Worm (Caenorhabditis elegans) whole organism, L3 larva: ENCODE data around the gene C46E10.3.

ENCODE experiments used
- R02D3.7 ChIP-seq: fragments of 150-350 bp; optimal IDR thresholded peaks from 2 replicates; lab custom pipeline; 2014; ENCODE audit warnings: missing biosample characterization, missing genetic modification characterization
- ZK546.5 ChIP-seq: sonication (generic microtip); optimal IDR thresholded peaks from 2 replicates; lab custom pipeline; 2017; ENCODE audit warnings: missing biosample characterization, missing genetic modification characterization
- aly-2 ChIP-seq: fragments of 150-350 bp; optimal IDR thresholded peaks from 2 replicates; lab custom pipeline; 2014; ENCODE audit warnings: missing biosample characterization, missing genetic modification characterization
- ama-1 ChIP-seq: fragments of 150-350 bp; optimal IDR thresholded peaks from 2 replicates; lab custom pipeline; 2018
- ceh-82 ChIP-seq: fragments of 150-350 bp; optimal IDR thresholded peaks from 2 replicates; lab custom pipeline; 2014; ENCODE audit warnings: missing biosample characterization, missing genetic modification characterization
- ceh-9 ChIP-seq: sonication (generic microtip); optimal IDR thresholded peaks from 2 replicates; lab custom pipeline; 2018; ENCODE audit warnings: missing biosample characterization, missing genetic modification characterization
- daf-12 ChIP-seq: fragments of 150-350 bp; optimal IDR thresholded peaks from 2 replicates; lab custom pipeline; 2014; ENCODE audit warnings: missing biosample characterization, missing genetic modification reagents, missing genetic modification characterization
- elt-1 ChIP-seq: fragments of 150-350 bp; optimal IDR thresholded peaks from 2 replicates; lab custom pipeline; 2014; ENCODE audit warnings: missing biosample characterization, missing genetic modification characterization
- elt-2 ChIP-seq: sonication (generic microtip); optimal IDR thresholded peaks from 2 replicates; lab custom pipeline; 2016; ENCODE audit warnings: missing genetic modification reagents, mild to moderate bottlenecking, missing genetic modification characterization, missing compliant biosample characterization
- elt-3 ChIP-seq, 3 experiments: fragments of 150-350 bp in 1 of 3; sonication (generic microtip) in 2 of 3; optimal IDR thresholded peaks; 2 replicates in 2 of 3; 4 replicates in 1 of 3; lab custom pipeline; 2014 to 2017; ENCODE audit warnings: missing biosample characterization in 3 of 3, missing genetic modification characterization in 3 of 3
- eor-1 ChIP-seq, 2 experiments: fragments of 150-350 bp; optimal IDR thresholded peaks; 2 replicates each; lab custom pipeline; 2014 to 2018; ENCODE audit warnings: missing biosample characterization in 2 of 2, missing genetic modification characterization in 2 of 2
- fkh-10 ChIP-seq: sonication (generic microtip); optimal IDR thresholded peaks from 2 replicates; lab custom pipeline; 2017; ENCODE audit warnings: missing biosample characterization, missing genetic modification reagents, missing genetic modification characterization
- fos-1 ChIP-seq: fragments of 150-350 bp; optimal IDR thresholded peaks from 2 replicates; lab custom pipeline; 2014; ENCODE audit warnings: missing biosample characterization, missing genetic modification characterization
- hmg-11 ChIP-seq: sonication (generic microtip); optimal IDR thresholded peaks from 2 replicates; lab custom pipeline; 2016; ENCODE audit warnings: missing genetic modification characterization, missing compliant biosample characterization
- jun-1 ChIP-seq: fragments of 150-350 bp; optimal IDR thresholded peaks from 2 replicates; lab custom pipeline; 2014; ENCODE audit warnings: missing biosample characterization, missing genetic modification reagents, missing genetic modification characterization
- lin-15B ChIP-seq: fragments of 150-350 bp; optimal IDR thresholded peaks from 2 replicates; lab custom pipeline; 2014; ENCODE audit warnings: missing biosample characterization, missing genetic modification characterization
- lsy-12 ChIP-seq: sonication (generic microtip); optimal IDR thresholded peaks from 2 replicates; lab custom pipeline; 2016; ENCODE audit warnings: mild to moderate bottlenecking, missing genetic modification characterization, missing compliant biosample characterization
- mdl-1 ChIP-seq: fragments of 150-350 bp; optimal IDR thresholded peaks from 2 replicates; lab custom pipeline; 2014; ENCODE audit warnings: missing biosample characterization, missing genetic modification characterization
- mml-1 ChIP-seq: fragments of 150-350 bp; sonication (generic microtip); optimal IDR thresholded peaks from 3 replicates; lab custom pipeline; 2014; ENCODE audit warnings: missing biosample characterization, missing genetic modification characterization
- nhr-11 ChIP-seq: fragments of 150-350 bp; optimal IDR thresholded peaks from 2 replicates; lab custom pipeline; 2014; ENCODE audit warnings: missing biosample characterization, missing genetic modification characterization
- nhr-23 ChIP-seq: fragments of 150-350 bp; optimal IDR thresholded peaks from 2 replicates; lab custom pipeline; 2014; ENCODE audit warnings: missing biosample characterization, missing genetic modification reagents, missing genetic modification characterization
- nhr-237 ChIP-seq: fragments of 150-350 bp; optimal IDR thresholded peaks from 2 replicates; lab custom pipeline; 2014; ENCODE audit warnings: missing biosample characterization, missing genetic modification characterization
- nhr-25 ChIP-seq: sonication (generic microtip); optimal IDR thresholded peaks from 2 replicates; lab custom pipeline; 2017; ENCODE audit warnings: missing biosample characterization, missing genetic modification characterization
- nhr-28 ChIP-seq: fragments of 150-350 bp; optimal IDR thresholded peaks from 2 replicates; lab custom pipeline; 2014; ENCODE audit warnings: missing biosample characterization, missing genetic modification characterization
- nhr-67 ChIP-seq: fragments of 150-350 bp; optimal IDR thresholded peaks from 2 replicates; lab custom pipeline; 2014; ENCODE audit warnings: missing biosample characterization, missing genetic modification characterization
- nhr-76 ChIP-seq: fragments of 150-350 bp; sonication (generic microtip); optimal IDR thresholded peaks from 5 replicates; lab custom pipeline; 2014; ENCODE audit warnings: missing biosample characterization, missing genetic modification characterization
- nhr-77 ChIP-seq: fragments of 150-350 bp; optimal IDR thresholded peaks from 2 replicates; lab custom pipeline; 2014; ENCODE audit warnings: missing biosample characterization, missing genetic modification characterization
- pha-4 ChIP-seq: fragments of 150-350 bp; optimal IDR thresholded peaks from 2 replicates; lab custom pipeline; 2014; ENCODE audit warnings: missing biosample characterization, missing genetic modification reagents, missing genetic modification characterization
- sea-2 ChIP-seq: fragments of 150-350 bp; sonication (generic microtip); optimal IDR thresholded peaks from 4 replicates; lab custom pipeline; 2014; ENCODE audit warnings: missing biosample characterization, missing genetic modification reagents, missing genetic modification characterization
- skn-1 ChIP-seq: fragments of 150-350 bp; optimal IDR thresholded peaks from 2 replicates; lab custom pipeline; 2014; ENCODE audit warnings: missing biosample characterization, missing genetic modification characterization
- snpc-4 ChIP-seq: fragments of 150-350 bp; optimal IDR thresholded peaks from 2 replicates; lab custom pipeline; 2014; ENCODE audit warnings: missing biosample characterization, missing genetic modification characterization
- tbx-2 ChIP-seq: sonication (generic microtip); optimal IDR thresholded peaks from 2 replicates; lab custom pipeline; 2016; ENCODE audit warnings: mild to moderate bottlenecking, missing genetic modification characterization, missing compliant biosample characterization
- unc-39 ChIP-seq: sonication (generic microtip); optimal IDR thresholded peaks from 4 replicates; lab custom pipeline; 2017; ENCODE audit warnings: missing biosample characterization, missing genetic modification characterization
- unc-62 ChIP-seq: fragments of 150-350 bp; sonication (generic microtip); optimal IDR thresholded peaks from 4 replicates; lab custom pipeline; 2014; ENCODE audit warnings: missing biosample characterization, missing genetic modification reagents, missing genetic modification characterization
- zag-1 ChIP-seq: fragments of 150-350 bp; optimal IDR thresholded peaks from 2 replicates; lab custom pipeline; 2014; ENCODE audit warnings: missing biosample characterization, missing genetic modification characterization
- ztf-11 ChIP-seq: fragments of 150-350 bp; optimal IDR thresholded peaks from 2 replicates; lab custom pipeline; 2014; ENCODE audit warnings: missing biosample characterization, missing genetic modification characterization
- ztf-4 ChIP-seq: fragments of 150-350 bp; optimal IDR thresholded peaks from 2 replicates; lab custom pipeline; 2014; ENCODE audit warnings: missing biosample characterization, missing genetic modification characterization

The C46E10.3 gene

ce11 chrII:3688333-3688732 lies 32.8 kb upstream of the C46E10.3 start, which contains the start of gene ifas-1:
ifas-1 (minus strand) TSS chrII:3688719.
- TF ChIP-seq mdl-1 (tag; lab: Kevin White, UChicago) (no peak), elt-2 (tag; lab: Kevin White, UChicago) (no peak), ceh-82 (tag; lab: Kevin White, UChicago) (no peak), unc-62 (GFP tag; lab: Kevin White, UChicago) (no peak), snpc-4 (tag; lab: Kevin White, UChicago) (no peak), nhr-76 (tag; lab: Kevin White, UChicago) (no peak), ama-1 (lab: Kevin White, UChicago) (no peak), daf-12 (tag; lab: Kevin White, UChicago) (no peak), skn-1 (tag; lab: Kevin White, UChicago) (no peak), ztf-11 (tag; lab: Kevin White, UChicago) (no peak), nhr-23 (tag; lab: Kevin White, UChicago) (no peak), nhr-11 (no peak), R02D3.7 (tag; lab: Kevin White, UChicago) (no peak), nhr-77 (tag; lab: Kevin White, UChicago) (no peak), elt-1 (tag; lab: Kevin White, UChicago) (no peak), fkh-10 (GFP tag; lab: Kevin White, UChicago) (no peak), nhr-237 (tag; lab: Kevin White, UChicago) (no peak), sea-2 (GFP tag; lab: Kevin White, UChicago) (no peak)

ce11 chrII:3690646-3691045 lies 30.5 kb upstream of the C46E10.3 start, which contains the start of gene srx-101:
srx-101 (minus strand) TSS chrII:3690746.
- TF ChIP-seq ceh-9 (tag; lab: Kevin White, UChicago) (no peak), aly-2 (tag; lab: Kevin White, UChicago) (no peak), unc-62 (GFP tag; lab: Kevin White, UChicago) (no peak), nhr-67 (tag; lab: Kevin White, UChicago) (no peak), fkh-10 (GFP tag; lab: Kevin White, UChicago) (no peak), tbx-2 (tag; lab: Kevin White, UChicago) (no peak), nhr-25 (tag; lab: Kevin White, UChicago) (no peak), ztf-4 (tag; lab: Kevin White, UChicago) (no peak), R02D3.7 (tag; lab: Kevin White, UChicago) (no peak), mdl-1 (tag; lab: Kevin White, UChicago) (no peak), ZK546.5 (tag; lab: Kevin White, UChicago) (no peak), jun-1 (tag; lab: Kevin White, UChicago) (no peak), fos-1 (tag; lab: Kevin White, UChicago) (no peak), elt-2 (tag; lab: Kevin White, UChicago) (no peak), snpc-4 (tag; lab: Kevin White, UChicago) (no peak), nhr-77 (tag; lab: Kevin White, UChicago) (no peak), unc-39 (tag; lab: Kevin White, UChicago) (no peak), nhr-28 (tag; lab: Kevin White, UChicago) (no peak), eor-1 (tag; optimal IDR thresholded peaks at IDR 0.05; lab: Kevin White, UChicago) (no peak)

ce11 chrII:3694664-3695063 lies 26.5 kb upstream of the C46E10.3 start, which contains the start of gene srx-102:
srx-102 (minus strand) TSS chrII:3694764.
- TF ChIP-seq fkh-10 (GFP tag; lab: Kevin White, UChicago) (no peak), daf-12 (tag; lab: Kevin White, UChicago) (no peak), nhr-76 (tag; lab: Kevin White, UChicago) (no peak), nhr-25 (tag; lab: Kevin White, UChicago) (no peak), lsy-12 (tag; lab: Kevin White, UChicago) (no peak), skn-1 (tag; lab: Kevin White, UChicago) (no peak), tbx-2 (tag; lab: Kevin White, UChicago) (no peak), zag-1 (tag; lab: Kevin White, UChicago) (no peak), nhr-77 (tag; lab: Kevin White, UChicago) (no peak), ztf-11 (tag; lab: Kevin White, UChicago) (no peak), pha-4 (tag; lab: Kevin White, UChicago) (no peak), elt-3 (tag; optimal IDR thresholded peaks at IDR 0.05; lab: Kevin White, UChicago) (no peak), mml-1 (tag; lab: Kevin White, UChicago) (no peak)

ce11 chrII:3699591-3699990 lies 21.5 kb upstream of the C46E10.3 start, which contains the start of gene srx-104:
srx-104 (minus strand) TSS chrII:3699691.
- no peak for TF ChIP-seq ztf-4 (tag; lab: Kevin White, UChicago)
- TF ChIP-seq eor-1 (tag; optimal IDR thresholded peaks at IDR 0.05; lab: Kevin White, UChicago): no peak
- TF ChIP-seq lin-15B (tag; lab: Kevin White, UChicago): no peak
- TF ChIP-seq pha-4 (tag; lab: Kevin White, UChicago): no peak
- no peak for TF ChIP-seq elt-1 (tag; lab: Kevin White, UChicago)
- no peak for TF ChIP-seq hmg-11 (tag; lab: Kevin White, UChicago)
